Worm (Caenorhabditis elegans) whole organism, L1 larva: Measurements from ENCODE around the gene div-1.

Experiments
- grh-1 ChIP-seq: fragments of 200-800 bp; sonication (Bioruptor generic); IDR thresholded peaks from 2 replicates; pipeline ENCODE4 v1.3.6; 2022; ENCODE audit warnings: missing genetic modification reagents, missing genetic modification characterization, missing compliant biosample characterization
- jun-1 ChIP-seq: fragments of 150-350 bp; optimal IDR thresholded peaks from 2 replicates; lab custom pipeline; 2014; ENCODE audit warnings: missing biosample characterization, missing genetic modification reagents, missing genetic modification characterization
- lin-13 ChIP-seq: fragments of 150-350 bp; optimal IDR thresholded peaks from 2 replicates; lab custom pipeline; 2014; ENCODE audit warnings: missing biosample characterization, missing genetic modification reagents, missing genetic modification characterization
- nhr-47 ChIP-seq: sonication (generic microtip); optimal IDR thresholded peaks from 2 replicates; lab custom pipeline; 2016; ENCODE audit warnings: mild to moderate bottlenecking, missing genetic modification characterization, moderate library complexity, missing compliant biosample characterization
- rnt-1 ChIP-seq: sonication (generic microtip); optimal IDR thresholded peaks from 2 replicates; lab custom pipeline; 2016; ENCODE audit warnings: mild to moderate bottlenecking, missing genetic modification characterization, moderate library complexity, missing compliant biosample characterization

- TF ChIP-seq nhr-47 (tag; lab: Kevin White, UChicago) (no peak), rnt-1 (tag; lab: Kevin White, UChicago) (no peak), jun-1 (tag; lab: Kevin White, UChicago) (no peak), grh-1 (no peak), lin-13 (no peak)
Measured at ce11 chrIII:10258641-10259040, 10.3 kb upstream of the div-1 start, which contains the start of gene rip-1.
